Worm (Caenorhabditis elegans): ENCODE data around the gene unc-52.

DNA sequence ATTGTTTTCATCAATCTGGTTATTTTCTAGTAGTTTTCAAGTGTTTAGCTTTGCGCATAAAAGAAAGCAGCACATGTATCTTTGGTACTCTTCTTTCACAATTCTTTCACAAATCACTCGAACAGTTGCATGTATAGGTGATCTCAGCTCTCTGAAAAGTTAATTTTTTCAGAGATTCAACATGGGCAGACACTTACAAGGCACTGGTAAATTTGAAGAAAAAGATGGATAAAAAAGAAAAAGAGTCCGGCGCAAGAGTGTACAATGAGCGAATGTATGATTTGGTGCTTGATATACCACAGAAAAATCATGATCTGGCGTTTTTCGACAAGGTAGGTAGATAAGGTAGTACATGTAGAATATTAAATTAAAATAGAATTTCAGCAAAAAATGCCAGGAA, 66.1 kb downstream of the unc-52 start:
- no peak for TF ChIP-seq T23F11.4 (GFP tag; optimal IDR thresholded peaks at IDR 0.05)
- TF ChIP-seq nhr-11 (tag; optimal IDR thresholded peaks at IDR 0.05), result no peak
- TF ChIP-seq dve-1 (tag; optimal IDR thresholded peaks at IDR 0.05), result no peak
- TF ChIP-seq pha-4 (tag; optimal IDR thresholded peaks at IDR 0.05), result no peak
